Fruit fly (Drosophila melanogaster): ENCODE results near the gene CG11837.
A peak's percentile ranks its signal among the peaks of the same experiment; 100 is the strongest.

Gene CG11837

DNA sequence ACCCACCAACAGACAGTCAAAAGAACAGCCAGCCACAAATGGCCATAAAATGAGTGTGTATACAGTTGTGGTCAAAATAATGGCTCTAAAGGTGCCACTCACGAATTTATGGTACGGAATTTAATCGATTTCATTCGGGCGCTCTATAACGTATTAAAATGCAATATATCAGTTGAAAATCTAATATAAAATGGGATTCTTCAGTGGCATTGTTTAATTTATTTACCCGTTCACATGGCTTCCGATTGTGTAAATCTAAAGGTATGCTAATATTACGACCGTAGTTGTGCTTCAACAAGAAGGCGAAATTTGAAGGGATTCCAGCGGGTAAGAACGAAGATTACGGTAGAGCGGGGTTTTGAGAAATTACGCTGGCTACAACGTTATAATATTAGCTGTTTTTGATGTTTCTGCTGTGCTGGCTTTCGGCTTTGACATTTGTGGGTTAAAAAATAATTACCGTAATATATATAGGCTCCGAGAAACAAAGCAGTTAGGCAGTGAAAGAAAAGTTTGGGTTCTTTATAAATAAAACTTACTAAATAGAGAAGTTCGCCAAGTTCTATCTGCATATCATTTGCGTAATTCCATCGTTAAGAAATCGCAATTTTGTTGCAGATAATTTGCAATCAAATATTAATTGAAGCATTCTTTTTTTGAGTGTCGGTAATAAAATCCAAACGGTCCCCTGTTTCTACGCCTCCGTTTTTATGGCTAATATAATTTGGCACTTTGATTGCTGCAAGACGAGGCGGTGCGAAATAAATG, 26.5 kb downstream of the CG11837 start:
- peak; percentile 1 for TF ChIP-seq org-1 (GFP tag; optimal IDR thresholded peaks at IDR 0.05)
- peak; percentile 21; the same call in 1 of the 2 replicates for TF ChIP-seq Xrp1 (GFP tag; IDR thresholded peaks at IDR 0.05)
- TF ChIP-seq slbo (GFP tag; IDR thresholded peaks at IDR 0.05) = peak; percentile 55
- peak in 1 of 2 experiments; percentile 3 for TF ChIP-seq Hr51 (GFP tag; optimal IDR thresholded peaks at IDR 0.05)
- TF ChIP-seq Ptx1 (GFP tag; IDR thresholded peaks at IDR 0.05) = 0 out of 2 replicates have a peak, but pooled peaks have one; percentile 9
- TF ChIP-seq ttk (GFP tag; IDR thresholded peaks at IDR 0.05) = 0 out of 2 replicates have a peak, but pooled peaks have one; percentile 25
- peak; percentile 6 for TF ChIP-seq Ssrp (tag; optimal IDR thresholded peaks at IDR 0.05)
- TF ChIP-seq CG7839 (tag; optimal IDR thresholded peaks at IDR 0.05) = peak; percentile 9
- TF ChIP-seq Med (GFP tag) = peak; percentile 40
- no peak for TF ChIP-seq unc-4 (GFP tag; IDR thresholded peaks at IDR 0.05; ENCODE audit: partially characterized antibody)
- TF ChIP-seq vvl (GFP tag; IDR thresholded peaks at IDR 0.05) = 0 out of 2 replicates have a peak, but pooled peaks have one; percentile 18
- TF ChIP-seq CG3726 (GFP tag; IDR thresholded peaks at IDR 0.05) = no peak
- peak; percentile 47 for TF ChIP-seq CG2120 (GFP tag; optimal IDR thresholded peaks at IDR 0.05)
- TF ChIP-seq dpn (GFP tag; optimal IDR thresholded peaks at IDR 0.05) = peak in 1 of 2 experiments; percentile 1
- TF ChIP-seq Gug (GFP tag; IDR thresholded peaks at IDR 0.05) = 0 out of 4 replicates have a peak, but pooled peaks have one; percentile 10
- TF ChIP-seq CG4820 (GFP tag; optimal IDR thresholded peaks at IDR 0.05) = no peak
- TF ChIP-seq CG12659 (GFP tag; optimal IDR thresholded peaks at IDR 0.05) = peak; percentile 4
- TF ChIP-seq Hey (tag; optimal IDR thresholded peaks at IDR 0.05) = no peak
- TF ChIP-seq CG32767 (GFP tag; IDR thresholded peaks at IDR 0.05) = 0 out of 2 replicates have a peak, but pooled peaks have one; percentile 12
- peak; percentile 45 for TF ChIP-seq stc (GFP tag; IDR thresholded peaks at IDR 0.05)
- peak; percentile 12 for TF ChIP-seq grau (tag; optimal IDR thresholded peaks at IDR 0.05)
- TF ChIP-seq CG17568 (GFP tag; optimal IDR thresholded peaks at IDR 0.05) = no peak
- TF ChIP-seq CG2116 (GFP tag; optimal IDR thresholded peaks at IDR 0.05) = no peak
- peak; percentile 13 for TF ChIP-seq Blimp-1 (GFP tag; optimal IDR thresholded peaks at IDR 0.05)
- 0 out of 2 replicates have a peak, but pooled peaks have one; percentile 7 for TF ChIP-seq CG32532 (GFP tag; IDR thresholded peaks at IDR 0.05)
- peak; percentile 23 for TF ChIP-seq Mad (GFP tag; optimal IDR thresholded peaks at IDR 0.05)
- peak; percentile 26; the same call in 1 of the 2 replicates for TF ChIP-seq CG17328 (GFP tag; IDR thresholded peaks at IDR 0.05)
- peak; percentile 29 for TF ChIP-seq CG10147 (GFP tag; optimal IDR thresholded peaks at IDR 0.05)
- TF ChIP-seq sens (GFP tag) = peak; percentile 77
- no peak for TF ChIP-seq Max (GFP tag; optimal IDR thresholded peaks at IDR 0.05)
- no peak for TF ChIP-seq vnd (GFP tag; IDR thresholded peaks at IDR 0.05; ENCODE audit: partially characterized antibody)
- peak; percentile 20 for TF ChIP-seq Meics (GFP tag; optimal IDR thresholded peaks at IDR 0.05)
- no peak for TF ChIP-seq chm (GFP tag; IDR thresholded peaks at IDR 0.05)
- TF ChIP-seq CG13775 (GFP tag; optimal IDR thresholded peaks at IDR 0.05) = peak; percentile 5
- 0 out of 3 replicates have a peak, but pooled peaks have one; percentile 25 for TF ChIP-seq ken (GFP tag; IDR thresholded peaks at IDR 0.05)
- peak; percentile 34 for TF ChIP-seq Sox102F (GFP tag; optimal IDR thresholded peaks at IDR 0.05)
- TF ChIP-seq CG13894 (tag; optimal IDR thresholded peaks at IDR 0.05) = peak; percentile 38
- peak; percentile 27 for TF ChIP-seq CG1603 (tag; optimal IDR thresholded peaks at IDR 0.05)
- TF ChIP-seq CG12769 (tag; optimal IDR thresholded peaks at IDR 0.05) = peak; percentile 56
- TF ChIP-seq Ada2b (GFP tag; IDR thresholded peaks at IDR 0.05) = peak; percentile 35; the same call in 1 of the 2 replicates
- peak in 1 of 2 experiments; percentile 4 for TF ChIP-seq bsh (GFP tag; optimal IDR thresholded peaks at IDR 0.05)
- peak in 1 of 2 experiments; percentile 1 for TF ChIP-seq Pdp1 (GFP tag; optimal IDR thresholded peaks at IDR 0.05)
- TF ChIP-seq CG2678 (tag; optimal IDR thresholded peaks at IDR 0.05) = peak; percentile 55
- peak; percentile 40; the same call in 1 of the 2 replicates for TF ChIP-seq CG10366 (GFP tag; IDR thresholded peaks at IDR 0.05)
- TF ChIP-seq sd (tag; optimal IDR thresholded peaks at IDR 0.05) = peak; percentile 12
- peak; percentile 24; the same call in 1 of the 3 replicates for TF ChIP-seq row (GFP tag; IDR thresholded peaks at IDR 0.05)
- TF ChIP-seq Fer1 (GFP tag; optimal IDR thresholded peaks at IDR 0.05) = peak; percentile 46

Measured in whole organism, embryonic.